Worm (Caenorhabditis elegans): ENCODE results near the gene E02H4.4.

- no peak for TF ChIP-seq flt-1 (GFP tag; IDR thresholded peaks at IDR 0.05)
- TF ChIP-seq ztf-29 (GFP tag; IDR thresholded peaks at IDR 0.05), result no peak
- no peak for TF ChIP-seq klf-2 (GFP tag; conservative IDR thresholded peaks at IDR 0.05)
- TF ChIP-seq cog-1 (tag; optimal IDR thresholded peaks at IDR 0.05), result no peak
- no peak for TF ChIP-seq med-1 (GFP tag; optimal IDR thresholded peaks at IDR 0.05; ENCODE audit: insufficient read depth)
- no peak for TF ChIP-seq tab-1 (GFP tag; IDR thresholded peaks at IDR 0.05)
These were observed 43.2 kb upstream of the E02H4.4 start, which contains the start of gene K06G5.1 for ce11 chrX:14214520-14215023.
